Worm (Caenorhabditis elegans) whole organism, L3 larva: ENCODE results near the gene R10E11.9.
A peak's percentile ranks its signal among the peaks of the same experiment; 100 is the strongest.

ENCODE experiments used
- R02D3.7 ChIP-seq: fragments of 150-350 bp; optimal IDR thresholded peaks from 2 replicates; lab custom pipeline; 2014; ENCODE audit warnings: missing biosample characterization, missing genetic modification characterization
- ZK546.5 ChIP-seq: sonication (generic microtip); optimal IDR thresholded peaks from 2 replicates; lab custom pipeline; 2017; ENCODE audit warnings: missing biosample characterization, missing genetic modification characterization
- aly-2 ChIP-seq: fragments of 150-350 bp; optimal IDR thresholded peaks from 2 replicates; lab custom pipeline; 2014; ENCODE audit warnings: missing biosample characterization, missing genetic modification characterization
- ama-1 ChIP-seq: fragments of 150-350 bp; optimal IDR thresholded peaks from 2 replicates; lab custom pipeline; 2018
- ceh-16 ChIP-seq: sonication (generic microtip); optimal IDR thresholded peaks from 2 replicates; lab custom pipeline; 2017; ENCODE audit warnings: missing biosample characterization, missing genetic modification characterization
- ceh-82 ChIP-seq: fragments of 150-350 bp; optimal IDR thresholded peaks from 2 replicates; lab custom pipeline; 2014; ENCODE audit warnings: missing biosample characterization, missing genetic modification characterization
- egl-27 ChIP-seq: sonication (generic microtip); optimal IDR thresholded peaks from 4 replicates; lab custom pipeline; 2017; ENCODE audit warnings: missing biosample characterization, missing genetic modification reagents, missing genetic modification characterization
- egl-5 ChIP-seq: fragments of 150-350 bp; optimal IDR thresholded peaks from 2 replicates; lab custom pipeline; 2017; ENCODE audit warnings: missing biosample characterization, missing genetic modification reagents, missing genetic modification characterization, inconsistent platforms
- elt-2 ChIP-seq: sonication (generic microtip); optimal IDR thresholded peaks from 2 replicates; lab custom pipeline; 2016; ENCODE audit warnings: missing genetic modification reagents, mild to moderate bottlenecking, missing genetic modification characterization, missing compliant biosample characterization
- elt-3 ChIP-seq, 3 experiments: fragments of 150-350 bp in 1 of 3; sonication (generic microtip) in 2 of 3; optimal IDR thresholded peaks; 2 replicates in 2 of 3; 4 replicates in 1 of 3; lab custom pipeline; 2014 to 2017; ENCODE audit warnings: missing biosample characterization in 3 of 3, missing genetic modification characterization in 3 of 3
- fkh-10 ChIP-seq: sonication (generic microtip); optimal IDR thresholded peaks from 2 replicates; lab custom pipeline; 2017; ENCODE audit warnings: missing biosample characterization, missing genetic modification reagents, missing genetic modification characterization
- fkh-2 ChIP-seq: fragments of 150-350 bp; optimal IDR thresholded peaks from 2 replicates; lab custom pipeline; 2014; ENCODE audit warnings: missing biosample characterization, missing genetic modification reagents, missing genetic modification characterization
- fos-1 ChIP-seq: fragments of 150-350 bp; optimal IDR thresholded peaks from 2 replicates; lab custom pipeline; 2014; ENCODE audit warnings: missing biosample characterization, missing genetic modification characterization
- hmg-11 ChIP-seq: sonication (generic microtip); optimal IDR thresholded peaks from 2 replicates; lab custom pipeline; 2016; ENCODE audit warnings: missing genetic modification characterization, missing compliant biosample characterization
- lin-15B ChIP-seq: fragments of 150-350 bp; optimal IDR thresholded peaks from 2 replicates; lab custom pipeline; 2014; ENCODE audit warnings: missing biosample characterization, missing genetic modification characterization
- lin-39 ChIP-seq: fragments of 150-350 bp; optimal IDR thresholded peaks from 2 replicates; lab custom pipeline; 2018; ENCODE audit warnings: missing biosample characterization, missing genetic modification reagents, missing genetic modification characterization
- lsy-12 ChIP-seq: sonication (generic microtip); optimal IDR thresholded peaks from 2 replicates; lab custom pipeline; 2016; ENCODE audit warnings: mild to moderate bottlenecking, missing genetic modification characterization, missing compliant biosample characterization
- mdl-1 ChIP-seq: fragments of 150-350 bp; optimal IDR thresholded peaks from 2 replicates; lab custom pipeline; 2014; ENCODE audit warnings: missing biosample characterization, missing genetic modification characterization
- mml-1 ChIP-seq: fragments of 150-350 bp; sonication (generic microtip); optimal IDR thresholded peaks from 3 replicates; lab custom pipeline; 2014; ENCODE audit warnings: missing biosample characterization, missing genetic modification characterization
- nfya-1 ChIP-seq: sonication (generic microtip); optimal IDR thresholded peaks from 2 replicates; lab custom pipeline; 2017; ENCODE audit warnings: missing genetic modification characterization, mild to moderate bottlenecking, missing compliant biosample characterization, antibody characterized with exemption, moderate library complexity; ENCODE audit not compliant: insufficient read depth
- nhr-11 ChIP-seq: fragments of 150-350 bp; optimal IDR thresholded peaks from 2 replicates; lab custom pipeline; 2014; ENCODE audit warnings: missing biosample characterization, missing genetic modification characterization
- nhr-23 ChIP-seq: fragments of 150-350 bp; optimal IDR thresholded peaks from 2 replicates; lab custom pipeline; 2014; ENCODE audit warnings: missing biosample characterization, missing genetic modification reagents, missing genetic modification characterization
- nhr-237 ChIP-seq: fragments of 150-350 bp; optimal IDR thresholded peaks from 2 replicates; lab custom pipeline; 2014; ENCODE audit warnings: missing biosample characterization, missing genetic modification characterization
- nhr-25 ChIP-seq: sonication (generic microtip); optimal IDR thresholded peaks from 2 replicates; lab custom pipeline; 2017; ENCODE audit warnings: missing biosample characterization, missing genetic modification characterization
- nhr-43 ChIP-seq: sonication (generic microtip); optimal IDR thresholded peaks from 2 replicates; lab custom pipeline; 2016; ENCODE audit warnings: mild to moderate bottlenecking, missing genetic modification characterization, missing compliant biosample characterization; ENCODE audit not compliant: poor library complexity, severe bottlenecking
- nhr-67 ChIP-seq: fragments of 150-350 bp; optimal IDR thresholded peaks from 2 replicates; lab custom pipeline; 2014; ENCODE audit warnings: missing biosample characterization, missing genetic modification characterization
- nhr-77 ChIP-seq: fragments of 150-350 bp; optimal IDR thresholded peaks from 2 replicates; lab custom pipeline; 2014; ENCODE audit warnings: missing biosample characterization, missing genetic modification characterization
- pha-4 ChIP-seq: fragments of 150-350 bp; optimal IDR thresholded peaks from 2 replicates; lab custom pipeline; 2014; ENCODE audit warnings: missing biosample characterization, missing genetic modification reagents, missing genetic modification characterization
- pqm-1 ChIP-seq: fragments of 150-350 bp; optimal IDR thresholded peaks from 2 replicates; lab custom pipeline; 2017; ENCODE audit warnings: missing biosample characterization, missing genetic modification characterization, inconsistent platforms
- sea-2 ChIP-seq: fragments of 150-350 bp; sonication (generic microtip); optimal IDR thresholded peaks from 4 replicates; lab custom pipeline; 2014; ENCODE audit warnings: missing biosample characterization, missing genetic modification reagents, missing genetic modification characterization
- skn-1 ChIP-seq: fragments of 150-350 bp; optimal IDR thresholded peaks from 2 replicates; lab custom pipeline; 2014; ENCODE audit warnings: missing biosample characterization, missing genetic modification characterization
- snpc-4 ChIP-seq: fragments of 150-350 bp; optimal IDR thresholded peaks from 2 replicates; lab custom pipeline; 2014; ENCODE audit warnings: missing biosample characterization, missing genetic modification characterization
- tbx-2 ChIP-seq: sonication (generic microtip); optimal IDR thresholded peaks from 2 replicates; lab custom pipeline; 2016; ENCODE audit warnings: mild to moderate bottlenecking, missing genetic modification characterization, missing compliant biosample characterization
- unc-39 ChIP-seq: sonication (generic microtip); optimal IDR thresholded peaks from 4 replicates; lab custom pipeline; 2017; ENCODE audit warnings: missing biosample characterization, missing genetic modification characterization
- unc-62 ChIP-seq: fragments of 150-350 bp; sonication (generic microtip); optimal IDR thresholded peaks from 4 replicates; lab custom pipeline; 2014; ENCODE audit warnings: missing biosample characterization, missing genetic modification reagents, missing genetic modification characterization
- zag-1 ChIP-seq: fragments of 150-350 bp; optimal IDR thresholded peaks from 2 replicates; lab custom pipeline; 2014; ENCODE audit warnings: missing biosample characterization, missing genetic modification characterization
- ztf-11 ChIP-seq: fragments of 150-350 bp; optimal IDR thresholded peaks from 2 replicates; lab custom pipeline; 2014; ENCODE audit warnings: missing biosample characterization, missing genetic modification characterization
- ztf-4 ChIP-seq: fragments of 150-350 bp; optimal IDR thresholded peaks from 2 replicates; lab custom pipeline; 2014; ENCODE audit warnings: missing biosample characterization, missing genetic modification characterization

R10E11.9 gene

DNA sequence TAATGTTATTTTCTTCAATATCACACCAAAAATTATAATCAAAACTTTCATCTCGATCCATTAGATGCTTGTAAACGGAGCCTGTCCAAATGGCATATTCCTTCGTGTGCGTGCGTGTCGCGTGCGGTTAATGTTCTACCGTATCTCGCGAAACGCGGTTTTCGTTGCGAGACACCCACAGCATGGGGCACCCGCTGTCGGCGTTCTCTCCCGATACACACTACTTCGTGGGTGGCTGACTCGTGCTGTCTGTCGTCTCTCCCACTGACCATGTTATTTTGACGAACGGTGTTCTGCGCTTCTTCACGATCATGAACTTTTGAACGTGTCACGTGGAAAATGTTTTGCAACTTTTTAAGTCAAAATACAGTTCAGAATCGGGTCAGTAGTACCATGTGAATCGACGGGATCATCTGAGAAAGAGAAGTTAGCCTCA, 28.0 kb downstream of the R10E11.9 start (continued):
- TF ChIP-seq pqm-1 (tag; lab: Kevin White, UChicago) (peak; percentile 93), ceh-16 (tag; lab: Kevin White, UChicago) (no peak), nhr-237 (tag; lab: Kevin White, UChicago) (peak; percentile 4), egl-27 (peak; percentile 78), fkh-10 (peak; percentile 66)

DNA sequence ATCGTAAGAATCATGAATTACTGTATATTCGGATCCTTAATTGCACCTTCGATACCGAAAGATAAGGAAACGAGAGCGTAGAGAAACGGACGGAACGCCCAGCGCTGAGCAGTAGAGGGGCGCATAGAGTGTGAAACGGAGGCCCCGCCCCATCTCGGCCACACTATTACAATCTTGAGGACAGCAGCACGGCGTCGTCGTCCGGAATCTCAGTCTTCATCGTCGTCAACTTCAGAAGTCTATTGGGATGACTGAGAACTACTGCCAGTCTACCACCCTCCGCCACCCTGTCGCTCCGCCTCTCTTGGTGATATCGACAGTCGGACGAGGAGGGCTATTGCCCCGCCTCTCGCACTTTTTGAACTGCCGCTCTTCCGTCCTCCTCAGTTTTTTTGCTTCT, 28.7 kb downstream of the R10E11.9 start:
- TF ChIP-seq hmg-11 (tag; lab: Kevin White, UChicago): peak; percentile 10
- TF ChIP-seq pha-4 (tag; lab: Kevin White, UChicago): no peak
- TF ChIP-seq unc-39: no peak
- TF ChIP-seq ama-1: peak; percentile 29
- no peak for TF ChIP-seq lsy-12
- TF ChIP-seq skn-1 (tag; lab: Kevin White, UChicago): no peak
- no peak for TF ChIP-seq egl-27
- no peak for TF ChIP-seq nhr-67
- peak; percentile 1 for TF ChIP-seq lin-39 (tag; lab: Kevin White, UChicago)
- TF ChIP-seq snpc-4 (tag; lab: Kevin White, UChicago): no peak
- no peak for TF ChIP-seq aly-2 (tag; lab: Kevin White, UChicago)
- TF ChIP-seq, all 47 proteins: peak for 3

DNA sequence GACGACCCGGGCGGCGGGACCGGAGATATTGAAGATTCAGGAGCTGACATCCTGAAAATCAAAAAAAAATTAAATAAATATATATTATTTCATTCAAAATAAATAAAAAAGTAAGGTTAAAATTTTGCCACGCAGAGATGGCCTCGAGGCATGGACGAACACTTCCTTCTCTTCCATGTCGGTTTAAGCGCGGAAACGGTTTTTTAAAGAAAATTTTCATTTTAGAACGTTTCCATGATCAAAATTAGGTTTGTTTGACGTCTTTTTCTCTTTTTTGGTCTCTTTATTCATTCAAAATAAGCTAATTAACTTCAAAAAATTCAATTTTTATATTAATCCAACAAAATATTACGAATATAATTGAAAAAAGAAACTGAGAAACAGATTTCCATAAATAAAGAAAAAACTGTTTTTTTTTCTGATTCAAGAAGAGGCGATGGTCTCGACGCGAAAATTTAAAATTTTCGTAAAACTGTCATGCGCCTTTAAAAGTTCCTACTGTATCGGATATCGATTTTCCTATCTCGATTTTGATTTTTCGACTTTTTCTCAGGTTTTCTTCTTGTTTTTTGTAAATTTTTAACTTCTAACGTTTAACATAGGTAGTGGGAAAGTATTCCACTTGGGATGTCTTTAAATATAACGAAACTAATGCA, 31.2 kb downstream of the R10E11.9 start, which contains the start of gene gcc-2:
gcc-2 (minus strand) TSS at position 51 of the 656 bp plus-strand sequence.
- TF ChIP-seq tbx-2 (tag; lab: Kevin White, UChicago): no peak
- TF ChIP-seq ama-1: no peak
- no peak for TF ChIP-seq unc-62 (GFP tag; lab: Kevin White, UChicago)
- no peak for TF ChIP-seq elt-2 (tag; lab: Kevin White, UChicago)
- no peak for TF ChIP-seq ztf-4
- no peak for TF ChIP-seq lin-39 (tag; lab: Kevin White, UChicago)
- TF ChIP-seq ceh-16 (tag; lab: Kevin White, UChicago): no peak
- TF ChIP-seq snpc-4 (tag; lab: Kevin White, UChicago): no peak
- TF ChIP-seq lin-15B (tag; lab: Kevin White, UChicago): no peak
- no peak for TF ChIP-seq egl-5

DNA sequence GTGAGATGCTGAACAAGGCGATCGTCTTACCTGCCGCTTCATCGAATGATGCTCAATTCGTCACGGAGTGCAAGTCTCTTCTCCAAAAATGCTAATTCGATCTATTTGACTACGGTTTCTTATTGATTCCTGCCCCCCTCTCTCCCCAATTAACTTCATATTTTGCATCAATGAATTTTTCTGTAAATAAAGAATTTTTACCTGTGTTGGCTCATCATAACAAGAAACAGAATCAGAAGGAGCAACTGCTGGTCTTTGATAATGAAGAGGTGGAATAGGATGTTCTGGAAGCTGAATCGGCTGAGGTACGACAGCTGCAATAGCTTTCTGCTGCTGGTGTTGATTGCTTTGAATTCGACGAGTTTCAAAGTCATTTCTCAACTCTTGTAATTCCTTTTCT, 33.3 kb downstream of the R10E11.9 start:
- TF ChIP-seq ztf-11 (no peak), ceh-16 (tag; lab: Kevin White, UChicago) (no peak), nhr-11 (tag; lab: Kevin White, UChicago) (no peak), ceh-82 (tag; lab: Kevin White, UChicago) (no peak), unc-62 (GFP tag; lab: Kevin White, UChicago) (no peak), elt-2 (tag; lab: Kevin White, UChicago) (no peak), nhr-43 (tag; lab: Kevin White, UChicago) (no peak), lin-15B (tag; lab: Kevin White, UChicago) (no peak)

DNA sequence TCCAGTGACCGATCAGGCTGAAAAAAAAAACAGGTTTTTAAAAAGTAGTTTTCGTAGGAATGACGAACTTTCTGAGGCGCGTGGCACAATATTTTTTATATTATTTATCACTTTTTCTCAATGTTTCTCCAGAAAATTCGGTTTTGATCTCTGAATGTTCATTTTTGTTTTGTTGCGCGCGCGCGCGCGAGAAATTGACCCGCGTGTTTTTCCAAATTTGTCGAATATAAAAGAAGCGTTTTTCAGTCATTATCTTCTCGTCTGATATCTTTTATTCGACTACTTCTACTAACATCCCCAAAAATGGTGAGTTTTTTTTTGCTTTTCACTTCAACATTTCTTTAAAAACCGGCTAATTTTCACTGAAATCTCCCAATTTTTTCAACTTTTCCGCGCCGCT, 34.6 kb downstream of the R10E11.9 start, which contains the start of gene rmd-1:
rmd-1 (plus strand) TSS at position 247 of the 400 bp plus-strand sequence.
- no peak for TF ChIP-seq ztf-4
- TF ChIP-seq zag-1 (tag; lab: Kevin White, UChicago): no peak
- TF ChIP-seq lsy-12: no peak
- TF ChIP-seq nhr-23 (tag; lab: Kevin White, UChicago): no peak
- no peak for TF ChIP-seq mdl-1 (tag; lab: Kevin White, UChicago)
- TF ChIP-seq fkh-2 (tag; lab: Kevin White, UChicago): no peak
- no peak for TF ChIP-seq mml-1 (tag; lab: Kevin White, UChicago)
- TF ChIP-seq ZK546.5 (tag; lab: Kevin White, UChicago): no peak
- no peak for TF ChIP-seq nfya-1 (tag; lab: Kevin White, UChicago)
- no peak for TF ChIP-seq R02D3.7 (tag; lab: Kevin White, UChicago)
- no peak for TF ChIP-seq fkh-10
- no peak for TF ChIP-seq nhr-77 (tag; lab: Kevin White, UChicago)
- no peak for TF ChIP-seq tbx-2 (tag; lab: Kevin White, UChicago)
- no peak for TF ChIP-seq elt-3 (tag; optimal IDR thresholded peaks at IDR 0.05; lab: Kevin White, UChicago)
- TF ChIP-seq nhr-25 (tag; lab: Kevin White, UChicago): no peak
- TF ChIP-seq ztf-11: no peak
- TF ChIP-seq sea-2: no peak
- TF ChIP-seq skn-1 (tag; lab: Kevin White, UChicago): no peak
- no peak for TF ChIP-seq fos-1 (tag; lab: Kevin White, UChicago)
- TF ChIP-seq ceh-16 (tag; lab: Kevin White, UChicago): no peak
